Fruit fly (Drosophila melanogaster) whole organism, embryonic: ENCODE measurements around the gene CG17027.

ENCODE experiments used
- Antp ChIP-seq: fragments of 200-800 bp; sonication (Bioruptor generic); optimal IDR thresholded peaks from 3 replicates; lab custom pipeline; 2016; ENCODE audit warnings: missing biosample characterization, missing genetic modification characterization
- B-H2 ChIP-seq: fragments of 200-800 bp; sonication (Bioruptor generic); optimal IDR thresholded peaks from 2 replicates; lab custom pipeline; 2018; ENCODE audit warnings: missing biosample characterization, mild to moderate bottlenecking, missing genetic modification characterization
- Bdp1 ChIP-seq: fragments of 200-800 bp; sonication (Bioruptor generic); optimal IDR thresholded peaks from 3 replicates; lab custom pipeline; 2016; ENCODE audit warnings: missing biosample characterization, missing genetic modification characterization
- CG10979 ChIP-seq: fragments of 200-800 bp; sonication (Bioruptor generic); optimal IDR thresholded peaks from 2 replicates; lab custom pipeline; 2018; ENCODE audit warnings: missing biosample characterization, mild to moderate bottlenecking, missing genetic modification characterization, moderate library complexity
- CG11093 ChIP-seq: fragments of 200-800 bp; sonication (Bioruptor generic); IDR thresholded peaks from 3 replicates; pipeline ENCODE4 v1.3.6; 2022; ENCODE audit warnings: missing biosample characterization, missing genetic modification characterization
- CG11247 ChIP-seq: fragments of 200-800 bp; sonication (Bioruptor generic); IDR thresholded peaks from 2 replicates; pipeline ENCODE4 v1.3.6; 2022; ENCODE audit warnings: missing biosample characterization, missing genetic modification characterization
- CG12071 ChIP-seq: fragments of 200-800 bp; sonication (Bioruptor generic); optimal IDR thresholded peaks from 3 replicates; lab custom pipeline; 2018; ENCODE audit warnings: missing biosample characterization, mild to moderate bottlenecking, missing genetic modification characterization
- CG12942 ChIP-seq: fragments of 200-800 bp; sonication (Bioruptor generic); optimal IDR thresholded peaks from 3 replicates; lab custom pipeline; 2016; ENCODE audit warnings: missing biosample characterization, missing genetic modification characterization
- CG14014 ChIP-seq: fragments of 200-800 bp; sonication (Bioruptor generic); IDR thresholded peaks from 2 replicates; pipeline ENCODE4 v1.3.6; 2022; ENCODE audit warnings: missing biosample characterization, missing genetic modification characterization
- CG14441 ChIP-seq: fragments of 200-800 bp; sonication (Bioruptor generic); IDR thresholded peaks from 2 replicates; pipeline ENCODE4 v1.3.6; 2022; ENCODE audit warnings: missing biosample characterization, missing genetic modification characterization
- CG15269 ChIP-seq: fragments of 200-800 bp; sonication (Bioruptor generic); optimal IDR thresholded peaks from 2 replicates; lab custom pipeline; 2018; ENCODE audit warnings: missing biosample characterization, mild to moderate bottlenecking, missing genetic modification characterization, moderate library complexity
- CG1602 ChIP-seq: fragments of 200-800 bp; sonication (Bioruptor generic); optimal IDR thresholded peaks from 3 replicates; lab custom pipeline; 2016; ENCODE audit warnings: missing biosample characterization, missing genetic modification characterization
- CG16815 ChIP-seq: fragments of 200-800 bp; sonication (Bioruptor generic); optimal IDR thresholded peaks from 3 replicates; lab custom pipeline; 2017; ENCODE audit warnings: missing biosample characterization, mild to moderate bottlenecking, missing genetic modification characterization
- CG17359 ChIP-seq: fragments of 200-800 bp; sonication (Bioruptor generic); optimal IDR thresholded peaks from 3 replicates; lab custom pipeline; 2018; ENCODE audit warnings: missing biosample characterization, mild to moderate bottlenecking, missing genetic modification characterization, moderate library complexity
- CG17829 ChIP-seq: fragments of 200-800 bp; optimal IDR thresholded peaks from 2 replicates; lab custom pipeline; 2019; ENCODE audit warnings: missing biosample characterization, mild to moderate bottlenecking, missing genetic modification characterization, moderate library complexity
- CG18619 ChIP-seq: fragments of 200-800 bp; sonication (Bioruptor generic); optimal IDR thresholded peaks from 3 replicates; lab custom pipeline; 2017; ENCODE audit warnings: missing biosample characterization, mild to moderate bottlenecking, missing genetic modification characterization
- CG2199 ChIP-seq: fragments of 200-800 bp; sonication (Bioruptor generic); IDR thresholded peaks from 3 replicates; pipeline ENCODE4 v1.3.6; 2022; ENCODE audit warnings: missing biosample characterization, missing genetic modification characterization
- CG31224 ChIP-seq: fragments of 200-800 bp; sonication (Bioruptor generic); IDR thresholded peaks from 2 replicates; pipeline ENCODE4 v1.3.6; 2022; ENCODE audit warnings: missing biosample characterization, missing genetic modification characterization
- CG32532 ChIP-seq: fragments of 200-800 bp; sonication (Bioruptor generic); IDR thresholded peaks from 2 replicates; pipeline ENCODE4 v1.3.6; 2022; ENCODE audit warnings: missing biosample characterization, missing genetic modification characterization
- CG42726 ChIP-seq: fragments of 200-800 bp; sonication (Bioruptor generic); IDR thresholded peaks from 2 replicates; pipeline ENCODE4 v1.3.6; 2022; ENCODE audit warnings: missing biosample characterization, missing genetic modification characterization; ENCODE audit not compliant: partially characterized antibody
- CG4360 ChIP-seq: fragments of 200-800 bp; sonication (Bioruptor generic); IDR thresholded peaks from 2 replicates; pipeline ENCODE4 v1.3.6; 2022; ENCODE audit warnings: missing biosample characterization, missing genetic modification characterization
- CG4820 ChIP-seq: fragments of 200-800 bp; sonication (Bioruptor generic); optimal IDR thresholded peaks from 3 replicates; lab custom pipeline; 2016; ENCODE audit warnings: missing biosample characterization, missing genetic modification characterization
- CG5180 ChIP-seq: fragments of 200-800 bp; sonication (Bioruptor generic); optimal IDR thresholded peaks from 3 replicates; lab custom pipeline; 2017; ENCODE audit warnings: missing biosample characterization, missing genetic modification characterization, mild to moderate bottlenecking, moderate library complexity, missing genetic modification reagents
- CG6175 ChIP-seq: fragments of 200-800 bp; sonication (Bioruptor generic); IDR thresholded peaks from 3 replicates; pipeline ENCODE4 v1.3.6; 2022; ENCODE audit warnings: missing biosample characterization, missing genetic modification characterization
- CG6272 ChIP-seq: fragments of 200-800 bp; sonication (Bioruptor generic); IDR thresholded peaks from 2 replicates; pipeline ENCODE4 v1.3.6; 2022; ENCODE audit warnings: missing biosample characterization, missing genetic modification characterization
- CG6683 ChIP-seq: fragments of 200-800 bp; sonication (Bioruptor generic); optimal IDR thresholded peaks from 2 replicates; lab custom pipeline; 2017; ENCODE audit warnings: missing biosample characterization, mild to moderate bottlenecking, missing genetic modification characterization, missing genetic modification reagents
- CG6765 ChIP-seq: fragments of 200-800 bp; sonication (Bioruptor generic); optimal IDR thresholded peaks from 3 replicates; lab custom pipeline; 2017; ENCODE audit warnings: missing biosample characterization, mild to moderate bottlenecking, missing genetic modification characterization
- CG7839 ChIP-seq: fragments of 200-800 bp; sonication (Bioruptor generic); optimal IDR thresholded peaks from 3 replicates; lab custom pipeline; 2018; ENCODE audit warnings: missing biosample characterization, mild to moderate bottlenecking, missing genetic modification characterization, moderate library complexity
- CG7963 ChIP-seq: fragments of 200-800 bp; sonication (Bioruptor generic); IDR thresholded peaks from 3 replicates; pipeline ENCODE4 v1.3.6; 2022; ENCODE audit warnings: missing biosample characterization, missing genetic modification characterization; ENCODE audit not compliant: partially characterized antibody
- CG7987 ChIP-seq: fragments of 200-800 bp; sonication (Bioruptor generic); optimal IDR thresholded peaks from 2 replicates; lab custom pipeline; 2018; ENCODE audit warnings: missing biosample characterization, mild to moderate bottlenecking, missing genetic modification characterization, moderate library complexity
- CG9932 ChIP-seq: fragments of 200-800 bp; sonication (Bioruptor generic); IDR thresholded peaks from 2 replicates; pipeline ENCODE4 v1.3.6; 2022; ENCODE audit warnings: missing biosample characterization, missing genetic modification characterization
- Dek ChIP-seq: fragments of 200-800 bp; sonication (Bioruptor generic); optimal IDR thresholded peaks from 3 replicates; lab custom pipeline; 2019; ENCODE audit warnings: missing biosample characterization, mild to moderate bottlenecking, missing genetic modification characterization, moderate library complexity
- Dip3 ChIP-seq: fragments of 200-800 bp; sonication (Bioruptor generic); optimal IDR thresholded peaks from 3 replicates; lab custom pipeline; 2016; ENCODE audit warnings: missing biosample characterization, missing genetic modification characterization
- E2f2 ChIP-seq: fragments of 200-800 bp; sonication (Bioruptor generic); IDR thresholded peaks from 2 replicates; pipeline ENCODE4 v1.3.6; 2022; ENCODE audit warnings: missing biosample characterization, missing genetic modification characterization
- H15 ChIP-seq: fragments of 200-800 bp; sonication (Bioruptor generic); IDR thresholded peaks from 3 replicates; pipeline ENCODE4 v1.3.6; 2022; ENCODE audit warnings: missing biosample characterization, missing genetic modification characterization
- Hsf ChIP-seq: fragments of 200-800 bp; sonication (Bioruptor generic); optimal IDR thresholded peaks from 3 replicates; lab custom pipeline; 2016; ENCODE audit warnings: missing biosample characterization, missing genetic modification characterization
- Meics ChIP-seq: fragments of 200-800 bp; sonication (Bioruptor generic); optimal IDR thresholded peaks from 2 replicates; lab custom pipeline; 2017; ENCODE audit warnings: missing biosample characterization, mild to moderate bottlenecking, missing genetic modification characterization
- Sox100B ChIP-seq: fragments of 200-800 bp; sonication (Bioruptor generic); optimal IDR thresholded peaks from 3 replicates; lab custom pipeline; 2018; ENCODE audit warnings: missing biosample characterization, mild to moderate bottlenecking, missing genetic modification characterization
- Stat92E ChIP-seq, 3 experiments: fragments of >200 bp in 2 of 3; fragments of 200-800 bp in 1 of 3; sonication (Bioruptor generic) in 1 of 3; optimal IDR thresholded peaks; 2 replicates each; lab custom pipeline; 2017 to 2019; ENCODE audit warnings: missing biosample characterization in 3 of 3, missing genetic modification characterization in 3 of 3, mild to moderate bottlenecking in 1 of 3, moderate library complexity in 1 of 3
- Vsx1 ChIP-seq: fragments of 200-800 bp; sonication (Bioruptor generic); optimal IDR thresholded peaks from 2 replicates; lab custom pipeline; 2017; ENCODE audit warnings: missing biosample characterization, mild to moderate bottlenecking, missing genetic modification characterization, missing genetic modification reagents
- ato ChIP-seq: fragments of 200-800 bp; sonication (Bioruptor generic); IDR thresholded peaks from 2 replicates; pipeline ENCODE4 v1.3.6; 2022; ENCODE audit warnings: missing biosample characterization, missing genetic modification characterization; ENCODE audit not compliant: partially characterized antibody
- cg ChIP-seq: fragments of 200-800 bp; sonication (Bioruptor generic); optimal IDR thresholded peaks from 3 replicates; lab custom pipeline; 2019; ENCODE audit warnings: missing biosample characterization, mild to moderate bottlenecking, missing genetic modification characterization, moderate library complexity
- h ChIP-seq: fragments of >200 bp; optimal IDR thresholded peaks from 2 replicates; lab custom pipeline; 2017
- hkb ChIP-seq, 2 experiments: fragments of 200-800 bp in 1 of 2; fragments of >200 bp in 1 of 2; sonication (Bioruptor generic) in 1 of 2; IDR thresholded peaks in 1 of 2; optimal IDR thresholded peaks in 1 of 2; 2 replicates each; pipeline versions ENCODE4 v1.3.6 to Lab custom; 2017 to 2022; ENCODE audit warnings: missing biosample characterization in 1 of 2, missing genetic modification characterization in 1 of 2
- mirr ChIP-seq: fragments of 200-800 bp; sonication (Bioruptor generic); optimal IDR thresholded peaks from 3 replicates; lab custom pipeline; 2018; ENCODE audit warnings: missing biosample characterization, mild to moderate bottlenecking, missing genetic modification characterization
- peb ChIP-seq: fragments of 200-800 bp; sonication (Bioruptor generic); IDR thresholded peaks from 2 replicates; pipeline ENCODE4 v1.3.6; 2022; ENCODE audit warnings: missing biosample characterization, missing genetic modification characterization
- sd ChIP-seq: fragments of 200-800 bp; sonication (Bioruptor generic); optimal IDR thresholded peaks from 3 replicates; lab custom pipeline; 2018; ENCODE audit warnings: missing biosample characterization, mild to moderate bottlenecking, missing genetic modification characterization, moderate library complexity
- seq ChIP-seq: fragments of 200-800 bp; sonication (Bioruptor generic); IDR thresholded peaks from 2 replicates; pipeline ENCODE4 v1.3.6; 2022; ENCODE audit warnings: missing biosample characterization, missing genetic modification characterization
- vvl ChIP-seq: fragments of 200-800 bp; sonication (Bioruptor generic); IDR thresholded peaks from 2 replicates; pipeline ENCODE4 v1.3.6; 2022; ENCODE audit warnings: missing biosample characterization, missing genetic modification characterization

CG17027 gene

dm6 chr3L:15999358-16000005, 19.6 kb downstream of the CG17027 start (continued):
- TF ChIP-seq B-H2 (GFP tag; lab: Kevin White, UChicago) (no peak), ato (no peak), CG14441 (GFP tag; lab: Robert Waterston, UW) (peak; percentile 37), Stat92E (GFP tag; optimal IDR thresholded peaks at IDR 0.05; lab: Kevin White, UChicago) (peak in 1 of 3 experiments; percentile 37), CG6683 (GFP tag; lab: Kevin White, UChicago) (peak; percentile 16), CG14014 (GFP tag; lab: Robert Waterston, UW) (peak; percentile 65), mirr (GFP tag; lab: Kevin White, UChicago) (peak; percentile 48), CG7987 (GFP tag; lab: Kevin White, UChicago) (peak; percentile 70), CG18619 (GFP tag; lab: Kevin White, UChicago) (peak; percentile 48), CG11247 (peak; percentile 54; the same call in 1 of the 2 replicates), CG15269 (tag; lab: Kevin White, UChicago) (peak; percentile 71), h (lab: Kevin White, UChicago) (no peak), Dek (tag; lab: Kevin White, UChicago) (peak; percentile 23), CG4360 (GFP tag; lab: Robert Waterston, UW) (0 out of 2 replicates have a peak, but pooled peaks have one; percentile 19), CG12071 (GFP tag; lab: Kevin White, UChicago) (peak; percentile 14), CG4820 (no peak), CG11093 (GFP tag; lab: Robert Waterston, UW) (peak; percentile 26; the same call in 1 of the 3 replicates), CG6272 (GFP tag; lab: Robert Waterston, UW) (no peak), vvl (peak; percentile 55; the same call in 1 of the 2 replicates), peb (GFP tag; lab: Robert Waterston, UW) (no peak), CG9932 (GFP tag; lab: Robert Waterston, UW) (no peak), sd (tag; lab: Kevin White, UChicago) (peak; percentile 92), CG10979 (tag; lab: Kevin White, UChicago) (peak; percentile 35), Bdp1 (GFP tag; lab: Kevin White, UChicago) (no peak), CG31224 (peak; percentile 49; the same call in 1 of the 2 replicates), cg (GFP tag; lab: Kevin White, UChicago) (peak; percentile 14), CG16815 (no peak), CG1602 (GFP tag; lab: Kevin White, UChicago) (no peak), CG42726 (GFP tag; lab: Robert Waterston, UW) (no peak), CG32532 (GFP tag; lab: Robert Waterston, UW) (peak; percentile 64; the same call in 1 of the 2 replicates), Hsf (GFP tag; lab: Kevin White, UChicago) (no peak), CG6765 (GFP tag; lab: Kevin White, UChicago) (peak; percentile 50), CG2199 (GFP tag; lab: Robert Waterston, UW) (0 out of 3 replicates have a peak, but pooled peaks have one; percentile 24), Sox100B (GFP tag; lab: Kevin White, UChicago) (peak; percentile 30), CG7963 (GFP tag; lab: Robert Waterston, UW) (no peak), Meics (GFP tag; lab: Kevin White, UChicago) (peak; percentile 46), CG17359 (peak; percentile 3), CG5180 (GFP tag; lab: Kevin White, UChicago) (peak; percentile 24), CG17829 (tag; lab: Kevin White, UChicago) (peak; percentile 37), CG12942 (GFP tag; lab: Kevin White, UChicago) (no peak), H15 (GFP tag; lab: Robert Waterston, UW) (no peak), CG6175 (GFP tag; lab: Robert Waterston, UW) (no peak), Antp (GFP tag; lab: Kevin White, UChicago) (no peak), E2f2 (GFP tag; lab: Robert Waterston, UW) (peak; percentile 43), hkb (optimal IDR thresholded peaks at IDR 0.05; lab: Kevin White, UChicago) (no peak), hkb (GFP tag; IDR thresholded peaks at IDR 0.05; lab: Robert Waterston, UW) (peak; percentile 49), seq (GFP tag; lab: Robert Waterston, UW) (peak; percentile 53; the same call in 1 of the 2 replicates), Vsx1 (GFP tag; lab: Kevin White, UChicago) (peak; percentile 56), Dip3 (GFP tag; lab: Kevin White, UChicago) (no peak), CG7839 (tag; lab: Kevin White, UChicago) (peak; percentile 55)
